Worm (Caenorhabditis elegans) whole organism, L3 larva: ENCODE results near the gene nspe-1.

Experiments
- R02D3.7 ChIP-seq: fragments of 150-350 bp; optimal IDR thresholded peaks from 2 replicates; lab custom pipeline; 2014; ENCODE audit warnings: missing biosample characterization, missing genetic modification characterization
- ZK546.5 ChIP-seq: sonication (generic microtip); optimal IDR thresholded peaks from 2 replicates; lab custom pipeline; 2017; ENCODE audit warnings: missing biosample characterization, missing genetic modification characterization
- aly-2 ChIP-seq: fragments of 150-350 bp; optimal IDR thresholded peaks from 2 replicates; lab custom pipeline; 2014; ENCODE audit warnings: missing biosample characterization, missing genetic modification characterization
- ama-1 ChIP-seq: fragments of 150-350 bp; optimal IDR thresholded peaks from 2 replicates; lab custom pipeline; 2018
- ceh-28 ChIP-seq: fragments of 150-350 bp; optimal IDR thresholded peaks from 2 replicates; lab custom pipeline; 2014; ENCODE audit warnings: missing biosample characterization, missing genetic modification reagents, missing genetic modification characterization
- ceh-82 ChIP-seq: fragments of 150-350 bp; optimal IDR thresholded peaks from 2 replicates; lab custom pipeline; 2014; ENCODE audit warnings: missing biosample characterization, missing genetic modification characterization
- ceh-9 ChIP-seq: sonication (generic microtip); optimal IDR thresholded peaks from 2 replicates; lab custom pipeline; 2018; ENCODE audit warnings: missing biosample characterization, missing genetic modification characterization
- elt-1 ChIP-seq: fragments of 150-350 bp; optimal IDR thresholded peaks from 2 replicates; lab custom pipeline; 2014; ENCODE audit warnings: missing biosample characterization, missing genetic modification characterization
- elt-2 ChIP-seq: sonication (generic microtip); optimal IDR thresholded peaks from 2 replicates; lab custom pipeline; 2016; ENCODE audit warnings: missing genetic modification reagents, mild to moderate bottlenecking, missing genetic modification characterization, missing compliant biosample characterization
- elt-3 ChIP-seq, 3 experiments: fragments of 150-350 bp in 1 of 3; sonication (generic microtip) in 2 of 3; optimal IDR thresholded peaks; 2 replicates in 2 of 3; 4 replicates in 1 of 3; lab custom pipeline; 2014 to 2017; ENCODE audit warnings: missing biosample characterization in 3 of 3, missing genetic modification characterization in 3 of 3
- fkh-10 ChIP-seq: sonication (generic microtip); optimal IDR thresholded peaks from 2 replicates; lab custom pipeline; 2017; ENCODE audit warnings: missing biosample characterization, missing genetic modification reagents, missing genetic modification characterization
- fkh-2 ChIP-seq: fragments of 150-350 bp; optimal IDR thresholded peaks from 2 replicates; lab custom pipeline; 2014; ENCODE audit warnings: missing biosample characterization, missing genetic modification reagents, missing genetic modification characterization
- fos-1 ChIP-seq: fragments of 150-350 bp; optimal IDR thresholded peaks from 2 replicates; lab custom pipeline; 2014; ENCODE audit warnings: missing biosample characterization, missing genetic modification characterization
- hmg-11 ChIP-seq: sonication (generic microtip); optimal IDR thresholded peaks from 2 replicates; lab custom pipeline; 2016; ENCODE audit warnings: missing genetic modification characterization, missing compliant biosample characterization
- lin-15B ChIP-seq: fragments of 150-350 bp; optimal IDR thresholded peaks from 2 replicates; lab custom pipeline; 2014; ENCODE audit warnings: missing biosample characterization, missing genetic modification characterization
- lin-39 ChIP-seq: fragments of 150-350 bp; optimal IDR thresholded peaks from 2 replicates; lab custom pipeline; 2018; ENCODE audit warnings: missing biosample characterization, missing genetic modification reagents, missing genetic modification characterization
- lsy-12 ChIP-seq: sonication (generic microtip); optimal IDR thresholded peaks from 2 replicates; lab custom pipeline; 2016; ENCODE audit warnings: mild to moderate bottlenecking, missing genetic modification characterization, missing compliant biosample characterization
- mdl-1 ChIP-seq: fragments of 150-350 bp; optimal IDR thresholded peaks from 2 replicates; lab custom pipeline; 2014; ENCODE audit warnings: missing biosample characterization, missing genetic modification characterization
- mml-1 ChIP-seq: fragments of 150-350 bp; sonication (generic microtip); optimal IDR thresholded peaks from 3 replicates; lab custom pipeline; 2014; ENCODE audit warnings: missing biosample characterization, missing genetic modification characterization
- nhr-11 ChIP-seq: fragments of 150-350 bp; optimal IDR thresholded peaks from 2 replicates; lab custom pipeline; 2014; ENCODE audit warnings: missing biosample characterization, missing genetic modification characterization
- nhr-12 ChIP-seq: fragments of 150-350 bp; optimal IDR thresholded peaks from 2 replicates; lab custom pipeline; 2014; ENCODE audit warnings: missing biosample characterization, missing genetic modification characterization
- nhr-23 ChIP-seq: fragments of 150-350 bp; optimal IDR thresholded peaks from 2 replicates; lab custom pipeline; 2014; ENCODE audit warnings: missing biosample characterization, missing genetic modification reagents, missing genetic modification characterization
- nhr-237 ChIP-seq: fragments of 150-350 bp; optimal IDR thresholded peaks from 2 replicates; lab custom pipeline; 2014; ENCODE audit warnings: missing biosample characterization, missing genetic modification characterization
- nhr-25 ChIP-seq: sonication (generic microtip); optimal IDR thresholded peaks from 2 replicates; lab custom pipeline; 2017; ENCODE audit warnings: missing biosample characterization, missing genetic modification characterization
- nhr-28 ChIP-seq: fragments of 150-350 bp; optimal IDR thresholded peaks from 2 replicates; lab custom pipeline; 2014; ENCODE audit warnings: missing biosample characterization, missing genetic modification characterization
- nhr-43 ChIP-seq: sonication (generic microtip); optimal IDR thresholded peaks from 2 replicates; lab custom pipeline; 2016; ENCODE audit warnings: mild to moderate bottlenecking, missing genetic modification characterization, missing compliant biosample characterization; ENCODE audit not compliant: poor library complexity, severe bottlenecking
- nhr-67 ChIP-seq: fragments of 150-350 bp; optimal IDR thresholded peaks from 2 replicates; lab custom pipeline; 2014; ENCODE audit warnings: missing biosample characterization, missing genetic modification characterization
- nhr-76 ChIP-seq: fragments of 150-350 bp; sonication (generic microtip); optimal IDR thresholded peaks from 5 replicates; lab custom pipeline; 2014; ENCODE audit warnings: missing biosample characterization, missing genetic modification characterization
- pqm-1 ChIP-seq: fragments of 150-350 bp; optimal IDR thresholded peaks from 2 replicates; lab custom pipeline; 2017; ENCODE audit warnings: missing biosample characterization, missing genetic modification characterization, inconsistent platforms
- sea-2 ChIP-seq: fragments of 150-350 bp; sonication (generic microtip); optimal IDR thresholded peaks from 4 replicates; lab custom pipeline; 2014; ENCODE audit warnings: missing biosample characterization, missing genetic modification reagents, missing genetic modification characterization
- snpc-4 ChIP-seq: fragments of 150-350 bp; optimal IDR thresholded peaks from 2 replicates; lab custom pipeline; 2014; ENCODE audit warnings: missing biosample characterization, missing genetic modification characterization
- tbx-2 ChIP-seq: sonication (generic microtip); optimal IDR thresholded peaks from 2 replicates; lab custom pipeline; 2016; ENCODE audit warnings: mild to moderate bottlenecking, missing genetic modification characterization, missing compliant biosample characterization
- unc-39 ChIP-seq: sonication (generic microtip); optimal IDR thresholded peaks from 4 replicates; lab custom pipeline; 2017; ENCODE audit warnings: missing biosample characterization, missing genetic modification characterization
- ztf-11 ChIP-seq: fragments of 150-350 bp; optimal IDR thresholded peaks from 2 replicates; lab custom pipeline; 2014; ENCODE audit warnings: missing biosample characterization, missing genetic modification characterization
- ztf-4 ChIP-seq: fragments of 150-350 bp; optimal IDR thresholded peaks from 2 replicates; lab custom pipeline; 2014; ENCODE audit warnings: missing biosample characterization, missing genetic modification characterization

Gene nspe-1

DNA sequence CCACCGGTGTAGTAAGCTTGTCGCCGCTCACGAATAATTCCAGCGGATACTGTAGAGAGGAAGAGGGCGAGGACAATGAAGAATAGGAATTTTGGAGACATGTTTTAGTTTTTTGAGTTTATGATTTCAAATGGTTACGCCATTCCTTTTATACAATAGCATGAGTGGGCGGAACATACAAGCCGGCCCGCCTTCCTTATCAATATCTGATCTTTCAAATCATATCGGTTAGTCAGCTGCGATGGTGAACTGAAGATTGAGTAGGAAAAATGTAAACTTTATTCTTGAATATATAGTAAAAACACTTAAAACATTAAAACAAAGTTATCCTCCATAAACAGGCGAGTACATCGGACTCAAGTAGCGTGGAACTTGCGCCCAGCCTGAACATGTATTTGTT lies at the start of gene nspe-1:
TSS of gene nspe-1 (minus strand) at position 101 of the 400 bp plus-strand sequence.
- no peak for TF ChIP-seq ztf-4 (tag; lab: Kevin White, UChicago)
- TF ChIP-seq pqm-1 (tag; lab: Kevin White, UChicago) = no peak
- no peak for TF ChIP-seq elt-2 (tag; lab: Kevin White, UChicago)
- TF ChIP-seq ama-1 (lab: Kevin White, UChicago) = no peak
- TF ChIP-seq mml-1 (tag; lab: Kevin White, UChicago) = no peak
- TF ChIP-seq nhr-12 = no peak
- no peak for TF ChIP-seq elt-3 (tag; optimal IDR thresholded peaks at IDR 0.05; lab: Kevin White, UChicago)

DNA sequence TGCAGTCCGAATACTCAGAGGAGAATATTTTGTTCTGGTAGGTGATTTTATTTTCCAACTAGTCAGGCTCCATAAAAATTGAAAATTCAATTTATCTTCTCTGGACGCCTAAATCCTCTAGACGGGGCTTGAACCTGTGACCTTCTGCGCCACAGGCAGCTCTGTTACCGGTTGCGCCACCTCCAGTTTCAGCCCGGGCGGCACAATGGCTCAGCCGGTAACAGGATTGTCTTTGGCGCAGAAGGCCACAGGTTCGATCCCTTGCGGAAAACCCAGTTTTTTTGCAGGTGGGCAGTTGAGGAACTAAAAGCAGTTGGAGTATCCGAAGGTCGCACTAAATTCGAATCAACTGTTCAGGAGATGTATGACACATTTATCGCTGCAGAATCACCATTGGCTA lies 49.2 kb upstream of the nspe-1 start:
- no peak for TF ChIP-seq lsy-12 (tag; lab: Kevin White, UChicago)
- no peak for TF ChIP-seq ztf-11 (tag; lab: Kevin White, UChicago)
- TF ChIP-seq elt-2 (tag; lab: Kevin White, UChicago) = no peak
- TF ChIP-seq snpc-4 (tag; lab: Kevin White, UChicago) = no peak
- TF ChIP-seq elt-1 (tag; lab: Kevin White, UChicago) = no peak

DNA sequence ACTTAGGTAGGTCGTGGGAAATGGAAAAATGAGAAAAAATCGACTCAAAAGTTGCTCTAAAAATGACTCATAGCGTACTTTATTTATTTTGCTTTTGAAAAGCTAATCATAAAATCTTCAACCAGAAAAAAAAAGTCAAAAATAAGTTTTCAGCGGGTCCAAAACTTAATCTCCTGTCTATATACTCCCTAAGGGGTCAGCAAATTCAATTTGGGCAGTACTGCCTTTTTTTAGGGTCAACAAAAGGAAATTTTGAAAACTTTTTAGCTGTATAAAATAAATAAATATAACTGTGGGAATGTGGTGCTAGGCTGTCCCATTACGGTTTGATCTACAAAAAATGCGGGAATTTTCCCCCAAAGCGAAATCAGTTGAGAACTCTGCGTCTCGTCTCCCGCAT lies 48.7 kb upstream of the nspe-1 start:
- TF ChIP-seq nhr-12 = no peak
- TF ChIP-seq mdl-1 (tag; lab: Kevin White, UChicago) = no peak
- TF ChIP-seq lin-39 (tag; lab: Kevin White, UChicago) = no peak
- TF ChIP-seq fkh-10 = peak; percentile 53

DNA sequence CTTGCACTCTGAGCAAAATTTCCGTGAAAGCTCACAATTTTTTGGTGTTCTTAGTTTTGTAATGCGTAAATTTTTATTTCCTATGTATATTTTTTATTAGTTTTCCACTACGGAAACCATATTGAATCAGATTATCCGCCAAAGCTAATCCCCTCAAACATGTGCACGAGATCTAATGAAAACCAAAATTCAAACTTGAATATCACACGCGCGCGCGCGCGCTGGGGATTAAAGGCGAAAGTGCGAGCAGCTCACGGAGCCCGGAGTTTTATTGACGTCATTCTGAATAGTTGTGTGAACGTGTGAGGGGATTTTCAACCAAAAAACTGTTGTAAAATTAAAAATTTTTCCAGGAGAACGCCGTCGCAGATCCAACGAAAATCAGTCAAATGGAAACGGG lies 48.2 kb upstream of the nspe-1 start:
- TF ChIP-seq R02D3.7 (tag; lab: Kevin White, UChicago) (no peak), lin-39 (tag; lab: Kevin White, UChicago) (no peak), unc-39 (tag; lab: Kevin White, UChicago) (no peak), lin-15B (tag; lab: Kevin White, UChicago) (no peak), ceh-9 (tag; lab: Kevin White, UChicago) (no peak), tbx-2 (tag; lab: Kevin White, UChicago) (no peak), lsy-12 (tag; lab: Kevin White, UChicago) (no peak), nhr-23 (tag; lab: Kevin White, UChicago) (no peak), fos-1 (tag; lab: Kevin White, UChicago) (no peak), nhr-43 (tag; lab: Kevin White, UChicago) (no peak), ZK546.5 (no peak), nhr-237 (tag; lab: Kevin White, UChicago) (no peak), nhr-67 (tag; lab: Kevin White, UChicago) (no peak), nhr-12 (no peak), nhr-25 (tag; lab: Kevin White, UChicago) (no peak)
- TF ChIP-seq, all 47 proteins: peak for 0

ce11 chrII:12668148-12668547 lies 47.5 kb upstream of the nspe-1 start:
- TF ChIP-seq nhr-25 (tag; lab: Kevin White, UChicago) (no peak), ceh-28 (tag; lab: Kevin White, UChicago) (no peak), hmg-11 (tag; lab: Kevin White, UChicago) (no peak), ceh-82 (tag; lab: Kevin White, UChicago) (no peak), R02D3.7 (tag; lab: Kevin White, UChicago) (no peak), mdl-1 (tag; lab: Kevin White, UChicago) (no peak), nhr-11 (tag; lab: Kevin White, UChicago) (no peak), lin-39 (tag; lab: Kevin White, UChicago) (no peak), sea-2 (GFP tag; lab: Kevin White, UChicago) (no peak), nhr-23 (tag; lab: Kevin White, UChicago) (no peak), fkh-2 (no peak), nhr-12 (no peak), nhr-76 (tag; lab: Kevin White, UChicago) (no peak), lsy-12 (tag; lab: Kevin White, UChicago) (no peak), pqm-1 (tag; lab: Kevin White, UChicago) (no peak), nhr-28 (tag; lab: Kevin White, UChicago) (no peak), ztf-4 (tag; lab: Kevin White, UChicago) (no peak), aly-2 (tag; lab: Kevin White, UChicago) (no peak), mml-1 (tag; lab: Kevin White, UChicago) (no peak)
